Fruit fly (Drosophila melanogaster): Measurements from ENCODE around the gene wor.

Gene wor

dm6 chr2L:15441852-15442549 is 16.6 kb upstream of the wor start:
- TF ChIP-seq Eip78C (GFP tag) (peak; percentile 49), CG3919 (GFP tag; optimal IDR thresholded peaks at IDR 0.05) (no peak), CG3032 (tag; optimal IDR thresholded peaks at IDR 0.05) (peak; percentile 0), ss (GFP tag; optimal IDR thresholded peaks at IDR 0.05) (peak in 1 of 2 experiments; percentile 13), esn (GFP tag; optimal IDR thresholded peaks at IDR 0.05) (peak; percentile 8), achi (GFP tag; optimal IDR thresholded peaks at IDR 0.05) (peak; percentile 1), Blimp-1 (GFP tag; optimal IDR thresholded peaks at IDR 0.05) (no peak), svp (GFP tag) (peak; percentile 55), Smox (GFP tag; optimal IDR thresholded peaks at IDR 0.05) (no peak)

dm6 chr2L:15438957-15439356 is 13.6 kb upstream of the wor start:
- TF ChIP-seq Smox (GFP tag; optimal IDR thresholded peaks at IDR 0.05) (no peak), vri (GFP tag; optimal IDR thresholded peaks at IDR 0.05) (no peak), Ets21C (GFP tag; optimal IDR thresholded peaks at IDR 0.05) (no peak), CG32006 (GFP tag; optimal IDR thresholded peaks at IDR 0.05) (peak; percentile 40), acj6 (GFP tag; optimal IDR thresholded peaks at IDR 0.05) (no peak), Ets96B (tag; optimal IDR thresholded peaks at IDR 0.05) (no peak), CG9139 (GFP tag; optimal IDR thresholded peaks at IDR 0.05) (no peak), Blimp-1 (GFP tag; optimal IDR thresholded peaks at IDR 0.05) (no peak), achi (GFP tag; optimal IDR thresholded peaks at IDR 0.05) (peak; percentile 11), Eip93F (GFP tag; optimal IDR thresholded peaks at IDR 0.05) (no peak), CG6854 (GFP tag; optimal IDR thresholded peaks at IDR 0.05) (no peak), CG8632 (GFP tag; optimal IDR thresholded peaks at IDR 0.05) (no peak), Eip75B (GFP tag; optimal IDR thresholded peaks at IDR 0.05) (no peak)

- TF ChIP-seq CG1621 (tag; optimal IDR thresholded peaks at IDR 0.05), result no peak
- TF ChIP-seq svp (GFP tag), result peak; percentile 40
- no peak for TF ChIP-seq dac (GFP tag; optimal IDR thresholded peaks at IDR 0.05)
- no peak for TF ChIP-seq CG10631 (GFP tag; optimal IDR thresholded peaks at IDR 0.05)
- no peak for TF ChIP-seq Hr4 (GFP tag; optimal IDR thresholded peaks at IDR 0.05)
- TF ChIP-seq Gug (GFP tag; IDR thresholded peaks at IDR 0.05), result no peak
Observed at dm6 chr2L:15435655-15436265, 10.4 kb upstream of the wor start.

dm6 chr2L:15434910-15435309 is 9.5 kb upstream of the wor start:
- TF ChIP-seq Eip78C (GFP tag) (no peak), CG11762 (GFP tag; optimal IDR thresholded peaks at IDR 0.05; ENCODE audit: insufficient read depth) (no peak), CG32006 (GFP tag; optimal IDR thresholded peaks at IDR 0.05) (no peak), Hr39 (GFP tag; optimal IDR thresholded peaks at IDR 0.05) (no peak), CG3032 (tag; optimal IDR thresholded peaks at IDR 0.05) (no peak), acj6 (GFP tag; optimal IDR thresholded peaks at IDR 0.05) (no peak)

- TF ChIP-seq CG8119 (GFP tag; IDR thresholded peaks at IDR 0.05) (no peak), Hr39 (GFP tag; optimal IDR thresholded peaks at IDR 0.05) (no peak), CG6276 (GFP tag; optimal IDR thresholded peaks at IDR 0.05) (no peak)
Observed at dm6 chr2L:15433009-15433408, 7.6 kb upstream of the wor start, which contains the start of gene CG4161. CG4161 (plus strand) TSS chr2L:15433309.

- peak; percentile 26 for TF ChIP-seq esn (GFP tag; optimal IDR thresholded peaks at IDR 0.05)
- TF ChIP-seq svp (GFP tag), result peak; percentile 59
- peak; percentile 17 for TF ChIP-seq Met (GFP tag; optimal IDR thresholded peaks at IDR 0.05)
- peak; percentile 25 for TF ChIP-seq CG31627 (GFP tag; optimal IDR thresholded peaks at IDR 0.05)
- peak; percentile 1 for TF ChIP-seq fkh (GFP tag; optimal IDR thresholded peaks at IDR 0.05)
- TF ChIP-seq Blimp-1 (GFP tag; optimal IDR thresholded peaks at IDR 0.05), result no peak
- TF ChIP-seq ss (GFP tag; optimal IDR thresholded peaks at IDR 0.05), result no peak
- TF ChIP-seq CG11902 (GFP tag; optimal IDR thresholded peaks at IDR 0.05), result no peak
- no peak for TF ChIP-seq lz (GFP tag; optimal IDR thresholded peaks at IDR 0.05)
Observed at dm6 chr2L:15432260-15432659, 6.9 kb upstream of the wor start.

Measured in whole organism, prepupa.